Fruit fly (Drosophila melanogaster) S2 (cell line): ENCODE results near the gene ort.

Experiments
- CG8478 ChIP-seq: fragments of >200 bp; optimal IDR thresholded peaks from 2 replicates; lab custom pipeline; 2018
- CTCF ChIP-seq, 2 experiments: fragments of >200 bp; optimal IDR thresholded peaks; 2 replicates each; lab custom pipeline; 2018

- TF ChIP-seq CTCF (optimal IDR thresholded peaks at IDR 0.05; lab: Kevin White, UChicago), result no peak
- TF ChIP-seq CG8478 (lab: Kevin White, UChicago), result no peak
These were observed 43.9 kb downstream of the ort start for dm6 chr3R:19703398-19703797.
